Worm (Caenorhabditis elegans): ENCODE data around the gene F44E5.17.

- TF ChIP-seq mdl-1 (tag; optimal IDR thresholded peaks at IDR 0.05) (no peak), ztf-11 (tag; optimal IDR thresholded peaks at IDR 0.05) (no peak), lin-13 (GFP tag; optimal IDR thresholded peaks at IDR 0.05) (no peak), tbx-2 (tag; optimal IDR thresholded peaks at IDR 0.05) (no peak), elt-2 (tag; optimal IDR thresholded peaks at IDR 0.05) (peak; percentile 56), snpc-4 (tag; optimal IDR thresholded peaks at IDR 0.05) (no peak)
Observed at ce11 chrII:11731174-11731724, 17.1 kb downstream of the F44E5.17 start.

Measured in whole organism, L1 larva.